Worm (Caenorhabditis elegans) whole organism, L2 larva: ENCODE data around the gene R05H5.7.

Source experiments
- C34F6.9 ChIP-seq: fragments of 150-350 bp; optimal IDR thresholded peaks from 2 replicates; lab custom pipeline; 2014; ENCODE audit warnings: missing biosample characterization, missing genetic modification characterization
- F13H6.1 ChIP-seq: sonication (generic microtip); optimal IDR thresholded peaks from 2 replicates; lab custom pipeline; 2016; ENCODE audit warnings: missing genetic modification characterization, missing compliant biosample characterization
- Y55F3AM.14 ChIP-seq: fragments of 200-800 bp; sonication (Bioruptor generic); optimal IDR thresholded peaks from 2 replicates; lab custom pipeline; 2018; ENCODE audit warnings: mild to moderate bottlenecking, missing genetic modification characterization, missing compliant biosample characterization
- ZK546.5 ChIP-seq: sonication (generic microtip); optimal IDR thresholded peaks from 2 replicates; lab custom pipeline; 2017; ENCODE audit warnings: missing biosample characterization, missing genetic modification characterization
- alr-1 ChIP-seq: fragments of 150-350 bp; optimal IDR thresholded peaks from 2 replicates; lab custom pipeline; 2014; ENCODE audit warnings: missing biosample characterization, missing genetic modification characterization
- aly-2 ChIP-seq: fragments of 150-350 bp; optimal IDR thresholded peaks from 2 replicates; lab custom pipeline; 2014; ENCODE audit warnings: missing biosample characterization, missing genetic modification characterization
- ama-1 ChIP-seq: fragments of 150-350 bp; optimal IDR thresholded peaks from 2 replicates; lab custom pipeline; 2018; ENCODE audit warnings: inconsistent platforms
- ceh-16 ChIP-seq: fragments of 150-350 bp; optimal IDR thresholded peaks from 2 replicates; lab custom pipeline; 2014; ENCODE audit warnings: missing biosample characterization, missing genetic modification characterization
- crh-2 ChIP-seq: sonication (generic microtip); optimal IDR thresholded peaks from 2 replicates; lab custom pipeline; 2017; ENCODE audit warnings: missing biosample characterization, missing genetic modification characterization
- dmd-4 ChIP-seq: sonication (generic microtip); optimal IDR thresholded peaks from 2 replicates; lab custom pipeline; 2017; ENCODE audit warnings: missing biosample characterization, missing genetic modification characterization
- egl-27 ChIP-seq: sonication (generic microtip); optimal IDR thresholded peaks from 3 replicates; lab custom pipeline; 2017; ENCODE audit warnings: missing biosample characterization, missing genetic modification reagents, missing genetic modification characterization
- elt-3 ChIP-seq: sonication (generic microtip); optimal IDR thresholded peaks from 2 replicates; lab custom pipeline; 2017; ENCODE audit warnings: missing biosample characterization, missing genetic modification characterization
- fos-1 ChIP-seq: fragments of 150-350 bp; optimal IDR thresholded peaks from 2 replicates; lab custom pipeline; 2014; ENCODE audit warnings: missing biosample characterization, missing genetic modification characterization
- gmeb-1 ChIP-seq: fragments of 150-350 bp; optimal IDR thresholded peaks from 2 replicates; lab custom pipeline; 2014; ENCODE audit warnings: missing biosample characterization, missing genetic modification characterization
- lin-11 ChIP-seq: fragments of 150-350 bp; sonication (generic microtip); optimal IDR thresholded peaks from 2 replicates; lab custom pipeline; 2014; ENCODE audit warnings: missing biosample characterization, missing genetic modification characterization, inconsistent platforms, mixed read lengths
- lin-13 ChIP-seq: fragments of 150-350 bp; optimal IDR thresholded peaks from 2 replicates; lab custom pipeline; 2014; ENCODE audit warnings: missing biosample characterization, missing genetic modification reagents, missing genetic modification characterization
- lin-39 ChIP-seq: fragments of 150-350 bp; optimal IDR thresholded peaks from 2 replicates; lab custom pipeline; 2014; ENCODE audit warnings: missing biosample characterization, missing genetic modification reagents, missing genetic modification characterization
- lsy-2 ChIP-seq, 2 experiments: fragments of 150-350 bp in 1 of 2; sonication (generic microtip) in 1 of 2; optimal IDR thresholded peaks; 2 replicates each; lab custom pipeline; 2014 to 2017; ENCODE audit warnings: missing biosample characterization in 2 of 2, missing genetic modification characterization in 2 of 2
- mab-5 ChIP-seq: fragments of 150-350 bp; optimal IDR thresholded peaks from 2 replicates; lab custom pipeline; 2014; ENCODE audit warnings: missing biosample characterization, missing genetic modification characterization
- mbf-1 ChIP-seq: sonication (generic microtip); optimal IDR thresholded peaks from 2 replicates; lab custom pipeline; 2017; ENCODE audit warnings: missing biosample characterization, missing genetic modification characterization
- mdl-1 ChIP-seq, 2 experiments: fragments of 150-350 bp in 1 of 2; sonication (generic microtip) in 1 of 2; optimal IDR thresholded peaks; 2 replicates each; lab custom pipeline; 2017; ENCODE audit warnings: missing biosample characterization in 2 of 2, missing genetic modification characterization in 2 of 2
- nhr-10 ChIP-seq: sonication (generic microtip); optimal IDR thresholded peaks from 2 replicates; lab custom pipeline; 2017; ENCODE audit warnings: missing biosample characterization, missing genetic modification characterization
- nhr-129 ChIP-seq: fragments of 150-350 bp; optimal IDR thresholded peaks from 2 replicates; lab custom pipeline; 2014; ENCODE audit warnings: missing biosample characterization, missing genetic modification characterization
- nhr-21 ChIP-seq: fragments of 150-350 bp; optimal IDR thresholded peaks from 2 replicates; lab custom pipeline; 2014; ENCODE audit warnings: missing biosample characterization, missing genetic modification characterization
- nhr-23 ChIP-seq: fragments of 150-350 bp; optimal IDR thresholded peaks from 2 replicates; lab custom pipeline; 2014; ENCODE audit warnings: missing biosample characterization, missing genetic modification reagents, missing genetic modification characterization
- nhr-25 ChIP-seq: fragments of 150-350 bp; sonication (generic microtip); optimal IDR thresholded peaks from 3 replicates; lab custom pipeline; 2014; ENCODE audit warnings: missing biosample characterization, missing genetic modification characterization
- nhr-6 ChIP-seq: fragments of 150-350 bp; optimal IDR thresholded peaks from 2 replicates; lab custom pipeline; 2014; ENCODE audit warnings: missing biosample characterization, missing genetic modification characterization
- nhr-77 ChIP-seq: fragments of 150-350 bp; optimal IDR thresholded peaks from 2 replicates; lab custom pipeline; 2014; ENCODE audit warnings: missing biosample characterization, missing genetic modification characterization
- sem-4 ChIP-seq: fragments of 150-350 bp; optimal IDR thresholded peaks from 2 replicates; lab custom pipeline; 2014; ENCODE audit warnings: missing biosample characterization, missing genetic modification reagents, missing genetic modification characterization
- skn-1 ChIP-seq: sonication (generic microtip); optimal IDR thresholded peaks from 2 replicates; lab custom pipeline; 2017; ENCODE audit warnings: missing biosample characterization, missing genetic modification characterization
- sma-3 ChIP-seq: sonication (generic microtip); optimal IDR thresholded peaks from 2 replicates; lab custom pipeline; 2016; ENCODE audit warnings: missing genetic modification reagents, missing genetic modification characterization, missing compliant biosample characterization
- sma-9 ChIP-seq, 2 experiments: fragments of 150-350 bp in 1 of 2; sonication (generic microtip) in 1 of 2; optimal IDR thresholded peaks; 2 replicates each; lab custom pipeline; 2014 to 2016; ENCODE audit warnings: missing genetic modification characterization in 2 of 2, mild to moderate bottlenecking in 1 of 2, missing biosample characterization in 1 of 2, missing compliant biosample characterization in 1 of 2, missing genetic modification reagents in 1 of 2, moderate library complexity in 1 of 2
- unc-39 ChIP-seq: fragments of 150-350 bp; optimal IDR thresholded peaks from 2 replicates; lab custom pipeline; 2014; ENCODE audit warnings: missing biosample characterization, missing genetic modification characterization
- unc-55 ChIP-seq: fragments of 150-350 bp; sonication (generic microtip); optimal IDR thresholded peaks from 3 replicates; lab custom pipeline; 2014; ENCODE audit warnings: missing biosample characterization, missing genetic modification reagents, missing genetic modification characterization
- unc-62 ChIP-seq: fragments of 150-350 bp; optimal IDR thresholded peaks from 2 replicates; lab custom pipeline; 2014; ENCODE audit warnings: missing biosample characterization, missing genetic modification reagents, missing genetic modification characterization
- zag-1 ChIP-seq: fragments of 150-350 bp; optimal IDR thresholded peaks from 2 replicates; lab custom pipeline; 2014; ENCODE audit warnings: missing biosample characterization, missing genetic modification characterization
- ztf-1 ChIP-seq: fragments of 200-800 bp; sonication (Bioruptor generic); conservative IDR thresholded peaks from 2 replicates; pipeline ENCODE4 v1.3.6; 2022; ENCODE audit warnings: missing genetic modification characterization, missing compliant biosample characterization
- ztf-11 ChIP-seq: sonication (generic microtip); optimal IDR thresholded peaks from 2 replicates; lab custom pipeline; 2017; ENCODE audit warnings: missing biosample characterization, missing genetic modification characterization
- ztf-4 ChIP-seq: fragments of 150-350 bp; optimal IDR thresholded peaks from 2 replicates; lab custom pipeline; 2014; ENCODE audit warnings: missing biosample characterization, missing genetic modification characterization

The R05H5.7 gene

DNA sequence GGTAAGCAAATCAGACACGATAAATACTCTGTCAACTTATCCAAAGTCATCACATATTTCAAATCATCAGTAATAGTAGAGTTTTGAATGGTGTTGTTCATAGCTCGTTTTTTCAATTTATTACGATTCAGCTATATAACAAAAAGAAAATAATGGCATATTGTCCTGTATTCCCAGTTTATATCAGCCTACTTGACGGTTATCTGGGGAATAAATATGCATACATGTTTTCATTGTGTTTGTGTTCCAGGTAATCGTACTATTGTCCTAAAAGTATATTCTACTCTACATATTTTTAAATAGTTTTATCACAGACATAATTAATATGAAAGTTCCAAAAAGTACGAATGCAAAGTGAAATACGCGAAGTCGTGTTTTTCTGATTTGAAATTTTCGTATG, 4.5 kb upstream of the R05H5.7 start, which contains the start of gene srd-2:
Gene srd-2 (minus strand): TSS at position 101 of the 400 bp plus-strand sequence.
- no peak for TF ChIP-seq unc-39
- TF ChIP-seq mab-5 (tag; lab: Kevin White, UChicago), result no peak
- no peak for TF ChIP-seq lsy-2 (tag; optimal IDR thresholded peaks at IDR 0.05; lab: Kevin White, UChicago)
- TF ChIP-seq lin-39 (tag; lab: Kevin White, UChicago), result no peak
- no peak for TF ChIP-seq ztf-4 (tag; lab: Kevin White, UChicago)
- TF ChIP-seq nhr-6, result no peak
- TF ChIP-seq nhr-10 (tag; lab: Kevin White, UChicago), result no peak
- TF ChIP-seq nhr-23 (tag; lab: Kevin White, UChicago), result no peak
- TF ChIP-seq sem-4 (tag; lab: Kevin White, UChicago), result no peak
- TF ChIP-seq F13H6.1, result no peak
- no peak for TF ChIP-seq lin-11 (tag; lab: Kevin White, UChicago)
- TF ChIP-seq alr-1 (tag; lab: Kevin White, UChicago), result no peak
- TF ChIP-seq unc-55 (GFP tag; lab: Kevin White, UChicago), result no peak
- no peak for TF ChIP-seq fos-1 (tag; lab: Kevin White, UChicago)
- TF ChIP-seq ama-1 (lab: Kevin White, UChicago), result no peak
- no peak for TF ChIP-seq nhr-21
- TF ChIP-seq nhr-77, result no peak
- no peak for TF ChIP-seq ceh-16 (tag; lab: Kevin White, UChicago)

DNA sequence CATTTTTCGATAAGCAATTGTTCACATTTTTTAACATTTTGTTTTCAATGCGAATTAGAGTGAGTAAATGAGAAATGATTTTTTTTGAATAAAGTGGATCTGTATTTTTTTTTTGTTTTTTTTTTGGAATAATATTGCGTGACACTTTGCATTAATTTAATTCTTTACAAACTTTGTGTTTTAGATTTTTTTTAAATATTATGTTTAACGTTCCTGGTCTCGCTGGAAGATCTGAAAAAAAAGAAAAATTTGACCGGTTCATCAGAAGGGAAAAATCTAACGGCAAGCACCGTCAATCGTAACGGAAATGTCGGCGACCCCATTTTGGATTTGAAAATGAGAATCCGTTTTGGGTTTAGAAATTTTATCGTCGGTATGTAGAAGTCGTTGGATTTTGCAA, 2.9 kb upstream of the R05H5.7 start, which contains the start of gene cdc-25.4:
Gene cdc-25.4 (minus strand): TSS at position 101 of the 400 bp plus-strand sequence.
- TF ChIP-seq unc-55 (GFP tag; lab: Kevin White, UChicago) (no peak), ztf-1 (GFP tag; lab: Robert Waterston, UW) (no peak), lsy-2 (tag; optimal IDR thresholded peaks at IDR 0.05; lab: Kevin White, UChicago) (no peak)

- TF ChIP-seq lin-39 (tag; lab: Kevin White, UChicago), result no peak
- no peak for TF ChIP-seq nhr-21
- no peak for TF ChIP-seq ama-1 (lab: Kevin White, UChicago)
- TF ChIP-seq nhr-10 (tag; lab: Kevin White, UChicago), result no peak
- TF ChIP-seq sem-4 (tag; lab: Kevin White, UChicago), result no peak
- no peak for TF ChIP-seq fos-1 (tag; lab: Kevin White, UChicago)
- no peak for TF ChIP-seq lin-11 (tag; lab: Kevin White, UChicago)
- no peak for TF ChIP-seq nhr-23 (tag; lab: Kevin White, UChicago)
- TF ChIP-seq F13H6.1, result no peak
- no peak for TF ChIP-seq nhr-25 (tag; lab: Kevin White, UChicago)
- no peak for TF ChIP-seq elt-3
- no peak for TF ChIP-seq dmd-4
- no peak for TF ChIP-seq skn-1 (tag; lab: Kevin White, UChicago)
- TF ChIP-seq ztf-1 (GFP tag; lab: Robert Waterston, UW), result no peak
- no peak for TF ChIP-seq Y55F3AM.14 (GFP tag; lab: Kevin White, UChicago)
- no peak for TF ChIP-seq ZK546.5 (tag; lab: Kevin White, UChicago)
Observed at ce11 chrII:10194605-10195004, 2.3 kb downstream of the R05H5.7 start, which contains the start of gene srb-6. srb-6 (plus strand) TSS chrII:10194905.

ce11 chrII:10197091-10197675, 4.9 kb downstream of the R05H5.7 start, which contains the start of gene R05H5.3:
R05H5.3 (plus strand) TSS chrII:10197625.
- TF ChIP-seq mdl-1 (tag; optimal IDR thresholded peaks at IDR 0.05; lab: Kevin White, UChicago) (no peak), unc-55 (GFP tag; lab: Kevin White, UChicago) (peak; percentile 87), egl-27 (tag; lab: Kevin White, UChicago) (no peak), sma-3 (GFP tag; lab: Kevin White, UChicago) (peak; percentile 27), unc-62 (no peak), fos-1 (tag; lab: Kevin White, UChicago) (peak; percentile 29), nhr-129 (peak; percentile 69), ama-1 (lab: Kevin White, UChicago) (no peak), mab-5 (tag; lab: Kevin White, UChicago) (no peak), crh-2 (tag; lab: Kevin White, UChicago) (peak; percentile 39), C34F6.9 (peak; percentile 69), lin-39 (tag; lab: Kevin White, UChicago) (no peak), nhr-21 (no peak), nhr-77 (no peak), sma-9 (GFP tag; optimal IDR thresholded peaks at IDR 0.05; lab: Kevin White, UChicago) (peak; percentile 30), sma-9 (tag; optimal IDR thresholded peaks at IDR 0.05; lab: Kevin White, UChicago) (no peak), mbf-1 (tag; lab: Kevin White, UChicago) (no peak), aly-2 (tag; lab: Kevin White, UChicago) (no peak), sem-4 (tag; lab: Kevin White, UChicago) (no peak), zag-1 (peak; percentile 34), ztf-11 (tag; lab: Kevin White, UChicago) (no peak), F13H6.1 (no peak), gmeb-1 (tag; lab: Kevin White, UChicago) (peak; percentile 74), lsy-2 (tag; optimal IDR thresholded peaks at IDR 0.05; lab: Kevin White, UChicago) (peak in 1 of 2 experiments; percentile 78), lin-13 (GFP tag; lab: Kevin White, UChicago) (peak; percentile 54)
